Worm (Caenorhabditis elegans) whole organism, L4 larva: ENCODE data around the gene eif-3.K.

ENCODE experiments used
- F37D6.2 ChIP-seq: sonication (generic microtip); optimal IDR thresholded peaks from 2 replicates; lab custom pipeline; 2016; ENCODE audit warnings: mild to moderate bottlenecking, missing genetic modification characterization, missing compliant biosample characterization
- F49E8.2 ChIP-seq: sonication (generic microtip); optimal IDR thresholded peaks from 2 replicates; lab custom pipeline; 2016; ENCODE audit warnings: missing compliant biosample characterization, mild to moderate bottlenecking, missing genetic modification characterization, borderline replicate concordance
- T20F7.1 ChIP-seq: fragments of 200-800 bp; sonication (Bioruptor generic); optimal IDR thresholded peaks from 2 replicates; lab custom pipeline; 2018; ENCODE audit warnings: mild to moderate bottlenecking, missing genetic modification characterization, missing compliant biosample characterization
- T26A8.4 ChIP-seq: fragments of 200-800 bp; sonication (Bioruptor generic); IDR thresholded peaks from 2 replicates; pipeline ENCODE4 v1.3.6; 2022; ENCODE audit warnings: missing genetic modification characterization, missing compliant biosample characterization
- Y105C5A.15 ChIP-seq: fragments of 200-800 bp; sonication (Bioruptor generic); IDR thresholded peaks from 2 replicates; pipeline ENCODE4 v1.3.6; 2022; ENCODE audit warnings: missing genetic modification characterization, missing compliant biosample characterization
- Y48G9A.11 ChIP-seq: fragments of 200-800 bp; sonication (Bioruptor generic); IDR thresholded peaks from 2 replicates; pipeline ENCODE4 v1.3.6; 2022; ENCODE audit warnings: missing genetic modification reagents, missing genetic modification characterization, missing compliant biosample characterization
- Y5F2A.4 ChIP-seq: fragments of 200-800 bp; sonication (Bioruptor generic); optimal IDR thresholded peaks from 2 replicates; lab custom pipeline; 2018; ENCODE audit warnings: mild to moderate bottlenecking, missing genetic modification characterization, missing compliant biosample characterization
- Y75B8A.6 ChIP-seq: fragments of 200-800 bp; sonication (Bioruptor generic); IDR thresholded peaks from 2 replicates; pipeline ENCODE4 v1.3.6; 2022; ENCODE audit warnings: missing genetic modification reagents, missing genetic modification characterization, missing compliant biosample characterization
- aha-1 ChIP-seq: fragments of 150-350 bp; peaks from one replicate; lab custom pipeline; 2014; ENCODE audit warnings: missing biosample characterization, missing genetic modification characterization
- cey-2 ChIP-seq: sonication (generic microtip); optimal IDR thresholded peaks from 3 replicates; lab custom pipeline; 2017; ENCODE audit warnings: missing genetic modification characterization, mild to moderate bottlenecking, missing compliant biosample characterization, antibody characterized with exemption, borderline replicate concordance; ENCODE audit not compliant: insufficient read depth
- daf-16 ChIP-seq, 3 experiments: sonication (generic microtip); optimal IDR thresholded peaks; 2 replicates each; lab custom pipeline; 2016 to 2017; ENCODE audit warnings: missing genetic modification characterization in 3 of 3, missing genetic modification reagents in 3 of 3, mild to moderate bottlenecking in 2 of 3, missing compliant biosample characterization in 2 of 3, missing biosample characterization in 1 of 3, moderate library complexity in 1 of 3
- dmd-6 ChIP-seq: fragments of 200-800 bp; sonication (Bioruptor generic); IDR thresholded peaks from 2 replicates; pipeline ENCODE4 v1.3.6; 2022; ENCODE audit warnings: missing genetic modification reagents, missing genetic modification characterization, missing compliant biosample characterization
- dpl-1 ChIP-seq: fragments of 150-350 bp; optimal IDR thresholded peaks from 2 replicates; lab custom pipeline; 2014; ENCODE audit warnings: missing biosample characterization, missing genetic modification reagents, missing genetic modification characterization
- dve-1 ChIP-seq: sonication (generic microtip); optimal IDR thresholded peaks from 2 replicates; lab custom pipeline; 2017; ENCODE audit warnings: antibody characterized with exemption, mild to moderate bottlenecking, missing genetic modification characterization, missing compliant biosample characterization; ENCODE audit not compliant: insufficient read depth
- gei-8 ChIP-seq: fragments of 200-800 bp; sonication (Bioruptor generic); optimal IDR thresholded peaks from 2 replicates; lab custom pipeline; 2018; ENCODE audit warnings: mild to moderate bottlenecking, missing genetic modification characterization, missing compliant biosample characterization
- hif-1 ChIP-seq, 2 experiments: sonication (generic microtip); optimal IDR thresholded peaks; 2 replicates each; lab custom pipeline; 2016 to 2017; ENCODE audit warnings: missing compliant biosample characterization in 2 of 2, missing genetic modification characterization in 2 of 2, missing genetic modification reagents in 2 of 2, missing genotype in 2 of 2, mild to moderate bottlenecking in 1 of 2
- hlh-11 ChIP-seq: fragments of 200-800 bp; sonication (Bioruptor generic); optimal IDR thresholded peaks from 2 replicates; lab custom pipeline; 2018; ENCODE audit warnings: mild to moderate bottlenecking, missing genetic modification characterization, missing compliant biosample characterization
- hlh-30 ChIP-seq: sonication (generic microtip); optimal IDR thresholded peaks from 2 replicates; lab custom pipeline; 2017; ENCODE audit warnings: antibody characterized with exemption, mild to moderate bottlenecking, missing genetic modification characterization, missing compliant biosample characterization; ENCODE audit not compliant: insufficient read depth
- hmg-1.1 ChIP-seq: fragments of 200-800 bp; sonication (Bioruptor generic); IDR thresholded peaks from 2 replicates; pipeline ENCODE4 v1.3.6; 2022; ENCODE audit warnings: missing genetic modification reagents, missing genetic modification characterization, missing compliant biosample characterization
- jun-1 ChIP-seq: fragments of 150-350 bp; optimal IDR thresholded peaks from 2 replicates; lab custom pipeline; 2014; ENCODE audit warnings: missing biosample characterization, missing genetic modification reagents, missing genetic modification characterization
- lin-13 ChIP-seq: fragments of 150-350 bp; optimal IDR thresholded peaks from 2 replicates; lab custom pipeline; 2014; ENCODE audit warnings: missing biosample characterization, missing genetic modification reagents, missing genetic modification characterization
- lin-38 ChIP-seq: fragments of 200-800 bp; sonication (Bioruptor generic); IDR thresholded peaks from 2 replicates; pipeline ENCODE4 v1.3.6; 2022; ENCODE audit warnings: missing genetic modification reagents, missing genetic modification characterization, missing compliant biosample characterization
- lsy-2 ChIP-seq, 2 experiments: fragments of 150-350 bp in 1 of 2; sonication (generic microtip) in 1 of 2; optimal IDR thresholded peaks; 2 replicates each; lab custom pipeline; 2014 to 2017; ENCODE audit warnings: missing biosample characterization in 2 of 2, missing genetic modification characterization in 2 of 2
- madf-5 ChIP-seq, 2 experiments: fragments of 200-800 bp; sonication (Bioruptor generic); IDR thresholded peaks; 2 replicates each; pipeline ENCODE4 v1.3.6; 2022; ENCODE audit warnings: missing compliant biosample characterization in 2 of 2, missing genetic modification characterization in 2 of 2
- madf-9 ChIP-seq: fragments of 200-800 bp; sonication (Bioruptor generic); conservative IDR thresholded peaks from 2 replicates; pipeline ENCODE4 v1.3.6; 2022; ENCODE audit warnings: missing genetic modification reagents, missing genetic modification characterization, missing compliant biosample characterization
- mep-1 ChIP-seq: fragments of 150-350 bp; sonication (generic microtip); optimal IDR thresholded peaks from 3 replicates; lab custom pipeline; 2014; ENCODE audit warnings: missing biosample characterization, missing genetic modification characterization
- mes-2 ChIP-seq: sonication (generic microtip); optimal IDR thresholded peaks from 2 replicates; lab custom pipeline; 2016; ENCODE audit warnings: missing genotype, mild to moderate bottlenecking, missing genetic modification characterization, missing compliant biosample characterization; ENCODE audit not compliant: poor library complexity, severe bottlenecking
- mxl-3 ChIP-seq: fragments of 200-800 bp; sonication (Bioruptor generic); optimal IDR thresholded peaks from 2 replicates; lab custom pipeline; 2018; ENCODE audit warnings: mild to moderate bottlenecking, missing genetic modification characterization, missing compliant biosample characterization
- nhr-10 ChIP-seq: fragments of 150-350 bp; optimal IDR thresholded peaks from 2 replicates; lab custom pipeline; 2014; ENCODE audit warnings: missing biosample characterization, missing genetic modification characterization
- nhr-102 ChIP-seq: sonication (generic microtip); optimal IDR thresholded peaks from 2 replicates; lab custom pipeline; 2016; ENCODE audit warnings: mild to moderate bottlenecking, missing genetic modification characterization, moderate library complexity, missing compliant biosample characterization
- nhr-111 ChIP-seq: fragments of 200-800 bp; sonication (Bioruptor generic); optimal IDR thresholded peaks from 2 replicates; lab custom pipeline; 2018; ENCODE audit warnings: mild to moderate bottlenecking, missing genetic modification characterization, missing compliant biosample characterization
- nhr-237 ChIP-seq: sonication (generic microtip); optimal IDR thresholded peaks from 2 replicates; lab custom pipeline; 2017; ENCODE audit warnings: missing biosample characterization, missing genetic modification characterization
- nhr-28 ChIP-seq: fragments of 150-350 bp; optimal IDR thresholded peaks from 2 replicates; lab custom pipeline; 2014; ENCODE audit warnings: missing biosample characterization, missing genetic modification characterization
- nhr-6 ChIP-seq: fragments of 150-350 bp; optimal IDR thresholded peaks from 2 replicates; lab custom pipeline; 2014; ENCODE audit warnings: missing biosample characterization, missing genetic modification characterization
- pha-4 ChIP-seq, 2 experiments: fragments of 150-350 bp in 1 of 2; fragments of 200-800 bp in 1 of 2; sonication (Bioruptor generic) in 1 of 2; IDR thresholded peaks in 1 of 2; optimal IDR thresholded peaks in 1 of 2; 2 replicates each; pipeline versions ENCODE4 v1.3.6 to Lab custom; 2014 to 2022; ENCODE audit warnings: missing genetic modification characterization in 2 of 2, missing genetic modification reagents in 2 of 2, missing biosample characterization in 1 of 2, missing compliant biosample characterization in 1 of 2
- pqm-1 ChIP-seq: sonication (generic microtip); optimal IDR thresholded peaks from 2 replicates; lab custom pipeline; 2017; ENCODE audit warnings: missing biosample characterization, missing genetic modification characterization
- rbr-2 ChIP-seq: sonication (generic microtip); optimal IDR thresholded peaks from 2 replicates; lab custom pipeline; 2016; ENCODE audit warnings: missing genotype, missing genetic modification characterization, missing compliant biosample characterization
- snpc-4 ChIP-seq: fragments of 150-350 bp; optimal IDR thresholded peaks from 2 replicates; lab custom pipeline; 2014; ENCODE audit warnings: missing biosample characterization, missing genetic modification characterization
- tag-97 ChIP-seq: fragments of 200-800 bp; sonication (Bioruptor generic); IDR thresholded peaks from 2 replicates; pipeline ENCODE4 v1.3.6; 2022; ENCODE audit warnings: missing genetic modification characterization, missing compliant biosample characterization
- tra-1 ChIP-seq: fragments of 200-800 bp; sonication (Bioruptor generic); IDR thresholded peaks from 2 replicates; pipeline ENCODE4 v1.3.6; 2022; ENCODE audit warnings: missing genetic modification reagents, missing genetic modification characterization, missing compliant biosample characterization
- unc-62 ChIP-seq, 3 experiments: fragments of 150-350 bp in 1 of 3; sonication (generic microtip); optimal IDR thresholded peaks in 2 of 3; peaks in 1 of 3; 1 replicate in 1 of 3; 2 replicates in 2 of 3; lab custom pipeline; 2014 to 2017; ENCODE audit warnings: missing biosample characterization in 3 of 3, missing genetic modification characterization in 3 of 3, missing genetic modification reagents in 3 of 3, missing genotype in 1 of 3
- vab-7 ChIP-seq: fragments of 200-800 bp; sonication (Bioruptor generic); IDR thresholded peaks from 2 replicates; pipeline ENCODE4 v1.3.6; 2022; ENCODE audit warnings: missing genetic modification reagents, missing genetic modification characterization, missing compliant biosample characterization
- zfp-2 ChIP-seq: sonication (generic microtip); optimal IDR thresholded peaks from 2 replicates; lab custom pipeline; 2016; ENCODE audit warnings: mild to moderate bottlenecking, missing genetic modification characterization, missing compliant biosample characterization
- zip-2 ChIP-seq: fragments of 150-350 bp; optimal IDR thresholded peaks from 2 replicates; lab custom pipeline; 2014; ENCODE audit warnings: missing biosample characterization, missing genetic modification characterization

The eif-3.K gene

DNA sequence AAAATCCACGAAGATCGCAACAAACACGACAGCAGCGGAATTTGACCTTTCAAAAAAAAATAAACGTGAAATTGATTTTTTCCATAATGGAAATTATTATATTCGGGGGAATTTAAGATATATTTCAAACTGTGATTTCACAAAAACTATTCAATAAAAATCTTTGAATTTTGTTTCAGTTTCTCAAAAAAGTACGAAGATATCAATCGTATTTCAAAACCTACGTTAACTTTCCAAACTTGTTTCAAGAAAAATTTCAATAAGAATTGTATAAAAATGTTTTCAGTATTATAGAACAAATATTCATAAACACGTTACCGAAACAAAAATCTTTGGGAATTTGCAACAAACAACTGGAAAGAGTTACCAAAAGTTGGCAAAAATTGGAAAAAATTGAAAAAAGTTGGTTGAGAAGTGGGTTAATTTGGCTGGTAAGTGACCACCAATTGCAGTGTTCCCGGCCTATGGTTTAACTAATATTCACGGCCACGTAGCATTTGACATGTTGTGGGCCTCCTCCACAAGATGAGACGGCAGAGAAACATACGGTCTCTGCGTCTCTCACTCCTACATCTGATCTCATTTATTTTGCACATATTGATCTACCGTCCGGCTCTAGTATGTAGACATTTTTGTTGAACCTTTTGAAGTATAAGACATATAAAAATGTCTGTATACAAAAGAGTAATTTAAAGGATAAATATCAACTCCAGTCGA, 2.8 kb upstream of the eif-3.K start, which contains the start of the genes T16G1.9 and T16G1.18:
Gene T16G1.9 (minus strand): TSS at position 51 of the 717 bp plus-strand sequence.
Gene T16G1.18 (plus strand): TSS at position 493 of the 717 bp plus-strand sequence.
- TF ChIP-seq rbr-2 (peak; percentile 47), daf-16 (GFP tag; optimal IDR thresholded peaks at IDR 0.05; lab: Kevin White, UChicago) (no peak), daf-16 (tag; optimal IDR thresholded peaks at IDR 0.05; lab: Kevin White, UChicago) (peak; percentile 71), jun-1 (tag; lab: Kevin White, UChicago) (no peak), mep-1 (tag; lab: Kevin White, UChicago) (peak; percentile 64), nhr-237 (tag; lab: Kevin White, UChicago) (no peak), nhr-6 (tag; lab: Kevin White, UChicago) (peak; percentile 98), nhr-102 (no peak), nhr-111 (GFP tag; lab: Kevin White, UChicago) (no peak), mxl-3 (GFP tag; lab: Kevin White, UChicago) (peak; percentile 45), hmg-1.1 (GFP tag; lab: Robert Waterston, UW) (peak; percentile 50), lin-38 (GFP tag; lab: Robert Waterston, UW) (no peak; the same call in 1 of the 2 replicates), F37D6.2 (tag; lab: Kevin White, UChicago) (no peak), nhr-28 (tag; lab: Kevin White, UChicago) (peak; percentile 34), pqm-1 (tag; lab: Kevin White, UChicago) (no peak), dve-1 (peak; percentile 57), lin-13 (GFP tag; lab: Kevin White, UChicago) (peak; percentile 50), nhr-10 (tag; lab: Kevin White, UChicago) (no peak), mes-2 (tag; lab: Kevin White, UChicago) (peak; percentile 80), T26A8.4 (GFP tag; lab: Robert Waterston, UW) (no peak), Y75B8A.6 (GFP tag; lab: Robert Waterston, UW) (no peak), T20F7.1 (GFP tag; lab: Kevin White, UChicago) (peak; percentile 85), snpc-4 (no peak), zfp-2 (tag; lab: Kevin White, UChicago) (no peak), vab-7 (0 out of 2 replicates have a peak, but pooled peaks have one; percentile 20), Y48G9A.11 (GFP tag; lab: Robert Waterston, UW) (no peak), tra-1 (GFP tag; lab: Robert Waterston, UW) (no peak), hlh-11 (tag; lab: Kevin White, UChicago) (peak; percentile 72), dpl-1 (GFP tag; lab: Kevin White, UChicago) (peak; percentile 43), dmd-6 (peak; percentile 62; the same call in 1 of the 2 replicates), unc-62 (GFP tag; optimal IDR thresholded peaks at IDR 0.05 in 1 of 2; lab: Kevin White, UChicago) (peak in 1 of 2 experiments; percentile 94), unc-62 (tag; optimal IDR thresholded peaks at IDR 0.05; lab: Kevin White, UChicago) (no peak), lsy-2 (tag; optimal IDR thresholded peaks at IDR 0.05; lab: Kevin White, UChicago) (peak in 1 of 2 experiments; percentile 69), pha-4 (GFP tag; IDR thresholded peaks at IDR 0.05; lab: Robert Waterston, UW) (no peak), pha-4 (tag; optimal IDR thresholded peaks at IDR 0.05; lab: Kevin White, UChicago) (no peak), hlh-30 (peak; percentile 59)
- TF ChIP-seq, all 104 proteins: peak for 18

- no peak for TF ChIP-seq gei-8
- no peak for TF ChIP-seq madf-9 (GFP tag; lab: Robert Waterston, UW)
- peak; percentile 8 for TF ChIP-seq hlh-30
- TF ChIP-seq tag-97 (GFP tag; lab: Robert Waterston, UW) = no peak
- no peak for TF ChIP-seq mep-1 (tag; lab: Kevin White, UChicago)
- TF ChIP-seq T20F7.1 (GFP tag; lab: Kevin White, UChicago) = peak; percentile 92
- TF ChIP-seq dpl-1 (GFP tag; lab: Kevin White, UChicago) = peak; percentile 25
- TF ChIP-seq F49E8.2 (tag; lab: Kevin White, UChicago) = no peak
- TF ChIP-seq cey-2 = no peak
- no peak for TF ChIP-seq madf-5 (GFP tag; IDR thresholded peaks at IDR 0.05; lab: Robert Waterston, UW)
- TF ChIP-seq dve-1 = peak; percentile 17
- no peak for TF ChIP-seq daf-16 (GFP tag; optimal IDR thresholded peaks at IDR 0.05; lab: Kevin White, UChicago)
- TF ChIP-seq daf-16 (tag; optimal IDR thresholded peaks at IDR 0.05; lab: Kevin White, UChicago) = peak; percentile 6
- TF ChIP-seq T26A8.4 (GFP tag; lab: Robert Waterston, UW) = no peak
- TF ChIP-seq aha-1 (tag; lab: Kevin White, UChicago) = peak; percentile 71
- no peak for TF ChIP-seq Y105C5A.15
- TF ChIP-seq zip-2 (tag; lab: Kevin White, UChicago) = no peak
- TF ChIP-seq tra-1 (GFP tag; lab: Robert Waterston, UW) = no peak
- TF ChIP-seq nhr-6 (tag; lab: Kevin White, UChicago) = peak; percentile 80
- peak in 1 of 2 experiments; percentile 8 for TF ChIP-seq hif-1 (tag; optimal IDR thresholded peaks at IDR 0.05; lab: Kevin White, UChicago)
- peak in 1 of 2 experiments; percentile 55 for TF ChIP-seq lsy-2 (tag; optimal IDR thresholded peaks at IDR 0.05; lab: Kevin White, UChicago)
- TF ChIP-seq Y5F2A.4 (GFP tag; lab: Kevin White, UChicago) = no peak
- peak; percentile 85 for TF ChIP-seq mes-2 (tag; lab: Kevin White, UChicago)
These were observed 1.5 kb upstream of the eif-3.K start, which contains the start of gene pqn-68 for ce11 chrV:12952287-12952686. TSS of gene pqn-68 (plus strand) at chrV:12952636.
